Worm (Caenorhabditis elegans) whole organism, L2 larva: ENCODE measurements around the gene fip-3.

Experiments
- aly-2 ChIP-seq: fragments of 150-350 bp; optimal IDR thresholded peaks from 2 replicates; lab custom pipeline; 2014; ENCODE audit warnings: missing biosample characterization, missing genetic modification characterization
- unc-55 ChIP-seq: fragments of 150-350 bp; sonication (generic microtip); optimal IDR thresholded peaks from 3 replicates; lab custom pipeline; 2014; ENCODE audit warnings: missing biosample characterization, missing genetic modification reagents, missing genetic modification characterization

DNA sequence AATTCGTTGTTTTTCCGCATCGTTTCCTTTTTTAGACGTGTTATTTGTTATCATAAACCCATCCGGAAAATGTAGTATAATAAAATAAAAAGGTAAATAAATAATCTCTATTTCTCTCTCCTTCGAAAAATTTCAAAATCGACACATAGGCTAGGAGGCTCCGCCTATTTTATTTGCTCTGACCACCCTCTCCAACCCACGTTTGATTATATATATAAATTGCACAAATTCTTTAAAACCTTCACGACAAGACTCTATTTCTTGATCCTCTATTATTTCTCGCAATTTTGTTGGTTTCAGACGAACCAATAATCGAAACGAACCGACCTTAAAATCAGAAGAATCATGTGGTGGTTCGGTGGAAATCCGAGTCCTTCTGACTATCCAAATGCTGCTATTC, 8.5 kb downstream of the fip-3 start, which contains the start of gene doxa-1:
- TF ChIP-seq aly-2 (tag; lab: Kevin White, UChicago), result no peak
- no peak for TF ChIP-seq unc-55 (GFP tag; lab: Kevin White, UChicago)
